Fruit fly (Drosophila melanogaster): ENCODE measurements around the gene CG42726.

DNA sequence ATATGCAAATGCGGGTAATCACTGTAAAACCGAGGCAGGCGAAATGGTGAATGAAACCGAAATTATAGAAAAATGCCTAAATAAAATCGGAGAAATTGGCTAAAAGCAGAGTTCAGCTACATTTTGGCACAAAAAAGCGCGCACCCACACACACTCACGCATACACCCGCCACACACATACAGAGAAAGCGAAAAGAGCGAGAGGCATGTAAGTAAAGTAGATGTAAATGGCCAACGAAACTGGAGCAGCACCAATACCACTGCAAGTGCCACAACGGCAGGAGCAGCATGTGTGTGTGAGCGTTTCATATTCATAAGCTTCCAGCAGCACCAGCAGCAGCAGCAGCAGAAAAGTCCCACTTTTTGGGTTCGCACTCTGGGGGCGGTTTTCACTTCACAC is 27.6 kb downstream of the CG42726 start:
- no peak for TF ChIP-seq CG32006 (GFP tag; optimal IDR thresholded peaks at IDR 0.05)
- no peak for TF ChIP-seq CG6163 (GFP tag; IDR thresholded peaks at IDR 0.05)
- TF ChIP-seq Sox102F (GFP tag; optimal IDR thresholded peaks at IDR 0.05), result no peak
- no peak for TF ChIP-seq CG4318 (GFP tag; optimal IDR thresholded peaks at IDR 0.05)
- no peak for TF ChIP-seq esn (GFP tag; optimal IDR thresholded peaks at IDR 0.05)
- no peak for TF ChIP-seq CG8632 (GFP tag; optimal IDR thresholded peaks at IDR 0.05)

Data from whole organism, prepupa.